Fruit fly (Drosophila melanogaster) whole organism, wandering third instar larva: ENCODE results near the gene IFT43.

Experiments
- Dfd ChIP-seq: fragments of >200 bp; optimal IDR thresholded peaks from 2 replicates; lab custom pipeline; 2017; ENCODE audit warnings: missing biosample characterization, missing genetic modification characterization
- Dif ChIP-seq: fragments of 200-275, 200-300 bp; sonication (Bioruptor generic); optimal IDR thresholded peaks from 2 replicates; lab custom pipeline; 2018; ENCODE audit warnings: missing biosample characterization, missing genetic modification characterization; ENCODE audit not compliant: partially characterized antibody
- HLH106 ChIP-seq: fragments of 200-800 bp; optimal IDR thresholded peaks from 3 replicates; lab custom pipeline; 2019; ENCODE audit warnings: missing biosample characterization, mild to moderate bottlenecking, missing genetic modification characterization, moderate library complexity
- Jra ChIP-seq: sonication (Bioruptor generic); optimal IDR thresholded peaks from 2 replicates; lab custom pipeline; 2016; ENCODE audit warnings: missing biosample characterization, missing genetic modification characterization
- OdsH ChIP-seq: fragments of 200-800 bp; sonication (Bioruptor generic); optimal IDR thresholded peaks from 2 replicates; lab custom pipeline; 2016; ENCODE audit warnings: missing biosample characterization, mild to moderate bottlenecking, missing genetic modification characterization
- Vsx2 ChIP-seq: fragments of 200-300, 225-300 bp; sonication (Bioruptor generic); optimal IDR thresholded peaks from 2 replicates; lab custom pipeline; 2018; ENCODE audit warnings: missing biosample characterization, missing genetic modification characterization; ENCODE audit not compliant: partially characterized antibody
- brk ChIP-seq: fragments of 200-800 bp; sonication (Bioruptor generic); optimal IDR thresholded peaks from 2 replicates; lab custom pipeline; 2016; ENCODE audit warnings: missing biosample characterization, mild to moderate bottlenecking, missing genetic modification characterization
- dl ChIP-seq, 2 experiments: fragments of 175-275, 200-275 bp in 1 of 2; fragments of 200-275 bp in 1 of 2; sonication (Bioruptor generic); optimal IDR thresholded peaks; lab custom pipeline; 2018; ENCODE audit warnings: mild to moderate bottlenecking in 2 of 2, missing biosample characterization in 2 of 2, missing genetic modification characterization in 2 of 2, moderate library complexity in 2 of 2; ENCODE audit not compliant: partially characterized antibody in 2 of 2, insufficient read depth in 1 of 2
- foxo ChIP-seq, 2 experiments: fragments of 200-800 bp; sonication (Bioruptor generic); optimal IDR thresholded peaks; 2 replicates in 1 of 2; 3 replicates in 1 of 2; lab custom pipeline; 2016 to 2017; ENCODE audit warnings: missing biosample characterization in 2 of 2, missing genetic modification characterization in 2 of 2
- lola ChIP-seq: fragments of >200 bp; optimal IDR thresholded peaks from 2 replicates; lab custom pipeline; 2017; ENCODE audit warnings: missing biosample characterization, missing genetic modification characterization
- sage ChIP-seq: fragments of 200-800 bp; sonication (Bioruptor generic); optimal IDR thresholded peaks from 2 replicates; lab custom pipeline; 2016; ENCODE audit warnings: missing biosample characterization, mild to moderate bottlenecking, missing genetic modification characterization
- usp ChIP-seq: fragments of >200 bp; optimal IDR thresholded peaks from 2 replicates; lab custom pipeline; 2017; ENCODE audit warnings: missing biosample characterization, missing genetic modification characterization

DNA sequence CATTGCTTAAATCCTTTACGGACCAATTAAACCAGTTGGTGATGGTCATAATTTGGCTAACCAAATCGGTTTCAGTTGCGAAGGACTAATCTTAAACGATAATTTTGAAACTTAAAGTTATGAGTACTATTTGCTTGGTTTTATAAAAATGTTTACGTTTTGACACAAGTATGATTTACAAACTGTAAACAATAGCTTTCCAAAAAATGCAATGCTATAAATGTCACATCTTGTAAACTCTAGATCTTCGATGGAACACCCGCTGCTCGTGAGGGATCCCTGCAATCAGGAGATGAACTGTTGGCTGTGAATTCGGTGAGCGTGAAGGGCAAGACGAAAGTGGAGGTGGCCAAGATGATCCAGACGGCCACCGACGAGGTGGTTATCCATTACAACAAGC is 2.4 kb upstream of the IFT43 start, which contains the start of gene CG5781:
- TF ChIP-seq Jra (GFP tag; lab: Kevin White, UChicago), result no peak
- TF ChIP-seq usp (GFP tag; lab: Kevin White, UChicago), result no peak
- no peak for TF ChIP-seq Dif
- no peak for TF ChIP-seq dl (GFP tag; optimal IDR thresholded peaks at IDR 0.05; lab: Kevin White, UChicago; ENCODE audit: insufficient read depth in 1 of 2, partially characterized antibody in 2 of 2)
- TF ChIP-seq Vsx2 (GFP tag; lab: Kevin White, UChicago), result no peak
- no peak for TF ChIP-seq Dfd
- no peak for TF ChIP-seq HLH106 (tag; lab: Kevin White, UChicago)
- TF ChIP-seq lola (GFP tag; lab: Kevin White, UChicago), result no peak
- TF ChIP-seq OdsH, result no peak
- TF ChIP-seq brk, result no peak
- no peak for TF ChIP-seq foxo (GFP tag; optimal IDR thresholded peaks at IDR 0.05; lab: Kevin White, UChicago)
- TF ChIP-seq sage (GFP tag; lab: Kevin White, UChicago), result no peak
